Fruit fly (Drosophila melanogaster): ENCODE measurements around the gene CG1421.

CG1421 gene

DNA sequence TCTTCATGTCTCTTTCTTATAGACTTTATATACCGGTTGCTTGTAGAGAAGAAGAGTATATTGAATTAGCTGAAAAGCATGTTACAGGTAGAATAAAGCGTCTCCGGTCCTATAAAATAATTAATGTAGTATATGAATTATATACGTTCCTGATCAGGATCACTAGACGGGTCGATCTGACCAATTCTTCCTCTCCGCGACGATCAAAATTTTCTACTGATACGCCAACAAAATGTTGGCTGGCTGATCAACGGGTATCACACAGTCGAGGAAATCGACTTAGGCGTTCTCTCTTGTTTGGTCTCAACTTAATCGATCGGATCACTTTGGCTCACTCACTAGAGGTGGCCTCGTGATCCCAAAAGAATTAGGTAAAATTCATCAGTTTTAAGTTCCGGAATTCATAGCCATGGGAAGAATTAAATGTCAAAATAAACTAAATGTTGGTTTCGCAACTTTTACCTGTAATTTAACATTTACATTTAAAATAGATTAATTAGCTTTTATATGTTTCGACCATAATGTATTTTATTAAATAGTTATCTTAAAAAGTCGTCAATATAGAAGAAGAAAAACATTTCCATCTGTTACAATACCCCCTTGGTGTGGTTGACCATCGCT lies 21.2 kb upstream of the CG1421 start (continued):
- TF ChIP-seq fkh (GFP tag; optimal IDR thresholded peaks at IDR 0.05) = no peak
- TF ChIP-seq topi (GFP tag; optimal IDR thresholded peaks at IDR 0.05) = peak; percentile 42
- TF ChIP-seq Sox102F (GFP tag; optimal IDR thresholded peaks at IDR 0.05) = no peak
- no peak for TF ChIP-seq CG4318 (GFP tag; optimal IDR thresholded peaks at IDR 0.05)
- no peak for TF ChIP-seq net (GFP tag; optimal IDR thresholded peaks at IDR 0.05)
- peak; percentile 7 for TF ChIP-seq CG34406 (GFP tag; optimal IDR thresholded peaks at IDR 0.05)
- TF ChIP-seq svp (GFP tag) = peak; percentile 59
- no peak for TF ChIP-seq Ets21C (GFP tag; optimal IDR thresholded peaks at IDR 0.05)
- no peak for TF ChIP-seq CG15336 (GFP tag; IDR thresholded peaks at IDR 0.05)
- TF ChIP-seq spab (GFP tag; optimal IDR thresholded peaks at IDR 0.05) = no peak
- TF ChIP-seq fd85E (GFP tag; optimal IDR thresholded peaks at IDR 0.05) = no peak
- no peak for TF ChIP-seq CG8119 (GFP tag; IDR thresholded peaks at IDR 0.05)
- TF ChIP-seq fd59A (GFP tag; optimal IDR thresholded peaks at IDR 0.05) = peak; percentile 6
- TF ChIP-seq Hr38 (GFP tag; optimal IDR thresholded peaks at IDR 0.05) = no peak
- TF ChIP-seq esn (GFP tag; optimal IDR thresholded peaks at IDR 0.05) = peak; percentile 37
- TF ChIP-seq CG6808 (GFP tag; optimal IDR thresholded peaks at IDR 0.05) = no peak
- no peak for TF ChIP-seq CG11294 (GFP tag; IDR thresholded peaks at IDR 0.05)
- peak; percentile 15 for TF ChIP-seq acj6 (GFP tag; optimal IDR thresholded peaks at IDR 0.05)
- peak; percentile 19 for TF ChIP-seq Eip75B (GFP tag; optimal IDR thresholded peaks at IDR 0.05)
- no peak for TF ChIP-seq Hr4 (GFP tag; optimal IDR thresholded peaks at IDR 0.05)
- no peak for TF ChIP-seq CG1621 (tag; optimal IDR thresholded peaks at IDR 0.05)
- TF ChIP-seq Ets96B (tag; optimal IDR thresholded peaks at IDR 0.05) = peak; percentile 19

DNA sequence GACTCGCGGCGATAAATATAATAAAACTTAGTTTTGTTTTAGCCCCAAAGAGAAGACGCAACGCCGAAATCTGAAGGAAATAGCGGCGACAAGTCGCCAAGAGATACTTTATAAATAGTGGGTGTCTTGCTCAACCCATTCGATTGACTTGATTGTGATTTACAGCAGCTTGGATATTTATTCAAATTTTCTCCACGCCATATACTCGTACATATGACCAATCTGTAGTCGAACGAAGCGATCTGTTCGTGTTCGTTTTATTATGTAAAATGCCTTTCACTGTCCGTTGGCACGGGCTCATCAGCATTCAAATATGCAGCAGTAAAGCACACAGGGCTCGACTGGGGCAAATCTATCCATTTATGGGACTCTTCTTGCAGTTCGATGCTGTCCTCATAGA lies 17.3 kb upstream of the CG1421 start:
- TF ChIP-seq CG6854 (GFP tag; optimal IDR thresholded peaks at IDR 0.05) (no peak), svp (GFP tag) (no peak), Sox102F (GFP tag; optimal IDR thresholded peaks at IDR 0.05) (no peak), Hr4 (GFP tag; optimal IDR thresholded peaks at IDR 0.05) (no peak), CG34406 (GFP tag; optimal IDR thresholded peaks at IDR 0.05) (no peak), CG11762 (GFP tag; optimal IDR thresholded peaks at IDR 0.05; ENCODE audit: insufficient read depth) (no peak)

DNA sequence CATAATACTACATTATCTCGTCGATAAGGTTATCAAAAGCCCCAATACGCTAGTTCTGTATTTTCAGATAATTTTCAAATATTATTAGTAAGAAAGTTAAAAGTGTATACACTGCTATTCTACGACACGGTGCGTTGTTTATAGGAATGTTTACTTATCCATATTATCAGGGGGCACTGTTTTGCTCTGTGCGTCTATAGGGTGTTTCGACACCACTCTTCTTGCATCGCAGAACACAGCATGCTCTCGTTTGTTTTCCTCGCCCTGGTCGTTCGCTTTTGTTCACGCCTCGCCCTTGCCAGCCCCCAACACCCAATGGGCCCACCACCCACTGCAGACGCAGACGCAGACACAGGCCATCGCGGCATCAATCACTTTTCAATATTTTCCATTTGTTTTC lies 16.5 kb upstream of the CG1421 start:
- TF ChIP-seq Hr4 (GFP tag; optimal IDR thresholded peaks at IDR 0.05) = no peak
- TF ChIP-seq ss (GFP tag; optimal IDR thresholded peaks at IDR 0.05) = no peak
- TF ChIP-seq CG8119 (GFP tag; IDR thresholded peaks at IDR 0.05) = no peak
- no peak for TF ChIP-seq cyc (GFP tag; optimal IDR thresholded peaks at IDR 0.05)
- no peak for TF ChIP-seq topi (GFP tag; optimal IDR thresholded peaks at IDR 0.05)

DNA sequence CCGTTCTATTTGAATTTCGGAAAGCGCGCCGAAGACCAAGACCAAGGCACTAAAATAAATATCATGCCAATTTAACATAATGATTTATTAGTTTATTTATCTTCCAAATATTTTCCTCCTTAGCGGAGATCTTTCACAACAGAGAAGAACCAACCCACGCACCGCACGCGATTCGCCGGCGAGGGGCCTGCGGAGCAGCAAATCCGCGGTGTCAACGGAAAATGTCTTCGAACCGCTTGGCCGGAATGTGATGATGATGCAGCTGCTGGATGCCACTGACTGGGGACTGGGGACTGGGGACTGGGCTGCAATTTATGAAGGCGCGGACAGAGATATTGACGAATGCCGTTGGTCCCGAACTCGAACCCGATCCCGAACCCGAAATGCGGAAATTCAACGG lies 15.2 kb upstream of the CG1421 start:
- peak; percentile 64 for TF ChIP-seq svp (GFP tag)
- no peak for TF ChIP-seq CG11762 (GFP tag; optimal IDR thresholded peaks at IDR 0.05; ENCODE audit: insufficient read depth)

DNA sequence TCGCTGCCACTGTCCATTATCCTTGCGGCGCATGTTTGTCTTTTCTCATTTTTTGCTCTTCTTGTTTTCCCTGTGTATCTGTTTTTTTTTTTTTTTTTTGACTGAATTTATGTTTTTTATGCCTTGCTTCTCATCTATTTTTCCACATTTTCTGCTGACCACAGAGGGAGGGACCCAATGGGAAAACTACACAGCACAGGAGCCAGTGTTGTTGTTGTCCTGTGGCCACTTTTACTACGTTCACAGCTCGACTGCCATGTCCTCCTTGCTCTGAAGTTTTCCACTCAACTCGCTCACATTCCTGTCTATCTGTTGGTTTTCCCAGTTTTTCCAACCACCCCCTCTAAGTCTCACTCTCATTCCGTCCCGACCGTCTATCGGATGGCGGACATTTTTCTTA lies 12.6 kb upstream of the CG1421 start:
- TF ChIP-seq Gug (GFP tag; IDR thresholded peaks at IDR 0.05) (no peak), Hr4 (GFP tag; optimal IDR thresholded peaks at IDR 0.05) (no peak), fkh (GFP tag; optimal IDR thresholded peaks at IDR 0.05) (no peak), dsx (GFP tag; optimal IDR thresholded peaks at IDR 0.05; ENCODE audit: poor library complexity, severe bottlenecking) (no peak), CG10669 (GFP tag; optimal IDR thresholded peaks at IDR 0.05) (no peak), Sox15 (GFP tag; optimal IDR thresholded peaks at IDR 0.05) (no peak), ss (GFP tag; optimal IDR thresholded peaks at IDR 0.05) (no peak), CG11902 (GFP tag; optimal IDR thresholded peaks at IDR 0.05) (no peak), CG34406 (GFP tag; optimal IDR thresholded peaks at IDR 0.05) (no peak), Eip93F (GFP tag; optimal IDR thresholded peaks at IDR 0.05) (no peak), Eip75B (GFP tag; optimal IDR thresholded peaks at IDR 0.05) (no peak), CG1621 (tag; optimal IDR thresholded peaks at IDR 0.05) (no peak), Smox (GFP tag; optimal IDR thresholded peaks at IDR 0.05) (no peak)

Measured in whole organism, prepupa.